Worm (Caenorhabditis elegans): ENCODE data around the gene his-42.

DNA sequence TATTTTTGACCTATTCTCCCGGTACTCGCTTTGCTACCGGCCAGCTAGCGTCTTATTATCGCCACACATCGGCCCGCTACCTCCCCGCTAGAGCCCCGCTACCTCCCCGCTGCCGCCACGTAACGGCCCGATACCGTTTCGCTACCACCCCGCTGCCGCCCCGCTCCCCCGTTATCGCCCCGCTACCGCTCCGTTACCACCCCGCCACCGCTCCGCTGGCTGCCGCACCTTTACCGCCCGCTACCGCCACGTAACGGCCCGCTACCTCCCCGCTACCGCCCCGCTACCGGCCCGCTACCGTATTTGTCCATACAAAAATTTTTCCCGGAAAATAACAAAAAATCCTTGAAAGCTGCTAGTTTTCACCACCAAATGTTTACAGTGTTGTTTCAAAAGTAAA, 42.9 kb downstream of the his-42 start:
- no peak for TF ChIP-seq W03F9.2 (tag; optimal IDR thresholded peaks at IDR 0.05)
- no peak for TF ChIP-seq him-1 (tag; optimal IDR thresholded peaks at IDR 0.05)
- TF ChIP-seq dao-5 (tag; optimal IDR thresholded peaks at IDR 0.05) = no peak

Data from whole organism, L4/young adult.